Fruit fly (Drosophila melanogaster): Measurements from ENCODE around the gene bif.

The bif gene

DNA sequence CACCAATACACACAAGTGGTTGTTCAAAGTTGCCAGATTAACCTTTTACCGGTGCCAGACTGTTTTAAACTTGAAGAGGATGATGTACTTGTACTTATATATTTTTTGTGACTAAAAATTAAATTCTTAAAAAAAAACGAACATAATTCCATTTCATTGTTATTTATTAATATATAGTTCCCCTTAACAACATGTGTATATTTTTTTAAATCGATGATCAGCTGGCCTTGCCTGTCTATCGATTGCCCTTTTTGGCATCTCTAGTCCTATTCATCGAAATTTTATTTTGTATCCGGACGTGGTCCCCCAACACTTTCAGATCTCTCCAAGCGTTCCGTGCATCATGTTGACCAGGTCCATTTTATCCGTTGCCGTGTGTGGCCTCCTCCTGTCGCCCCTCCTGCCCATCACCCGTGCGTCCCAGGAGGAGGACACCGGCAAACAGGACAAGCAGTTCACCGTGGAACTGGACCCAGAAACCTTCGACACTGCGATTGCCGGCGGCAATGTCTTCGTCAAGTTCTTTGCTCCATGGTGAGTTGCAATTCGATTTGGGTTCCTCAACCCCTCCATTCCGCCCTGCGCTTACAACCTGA is 38.1 kb downstream of the bif start, which contains the start of gene prtp (continued):
- no peak for TF ChIP-seq hkb (optimal IDR thresholded peaks at IDR 0.05)
- TF ChIP-seq hkb (GFP tag; IDR thresholded peaks at IDR 0.05): peak; percentile 50; the same call in 1 of the 2 replicates
- peak; percentile 58 for TF ChIP-seq MESR4 (GFP tag; optimal IDR thresholded peaks at IDR 0.05)
- peak; percentile 15 for TF ChIP-seq CG9797 (GFP tag; optimal IDR thresholded peaks at IDR 0.05)
- peak; percentile 56; the same call in 2 of the 3 replicates for TF ChIP-seq HLH4C (GFP tag; IDR thresholded peaks at IDR 0.05; ENCODE audit: partially characterized antibody)
- no peak for TF ChIP-seq Adf1 (GFP tag; IDR thresholded peaks at IDR 0.05)
- TF ChIP-seq CG3847 (GFP tag; IDR thresholded peaks at IDR 0.05): no peak
- peak; percentile 71 for TF ChIP-seq CG14710 (tag; optimal IDR thresholded peaks at IDR 0.05)
- TF ChIP-seq CG15696 (tag; optimal IDR thresholded peaks at IDR 0.05): no peak
- no peak for TF ChIP-seq ro (GFP tag; IDR thresholded peaks at IDR 0.05)
- TF ChIP-seq Meics (GFP tag; optimal IDR thresholded peaks at IDR 0.05): no peak
- no peak for TF ChIP-seq Tbp (GFP tag; optimal IDR thresholded peaks at IDR 0.05)
- peak; percentile 37 for TF ChIP-seq corto (GFP tag; optimal IDR thresholded peaks at IDR 0.05)
- TF ChIP-seq pho (GFP tag; optimal IDR thresholded peaks at IDR 0.05): no peak
- no peak for TF ChIP-seq maf-S (GFP tag; optimal IDR thresholded peaks at IDR 0.05)
- TF ChIP-seq BtbVII (GFP tag; optimal IDR thresholded peaks at IDR 0.05): no peak
- TF ChIP-seq CG6765 (GFP tag; optimal IDR thresholded peaks at IDR 0.05): no peak
- no peak for TF ChIP-seq CG30020 (tag; optimal IDR thresholded peaks at IDR 0.05)
- peak; percentile 92 for TF ChIP-seq cg (GFP tag; optimal IDR thresholded peaks at IDR 0.05)
- no peak for TF ChIP-seq CG4820 (GFP tag; optimal IDR thresholded peaks at IDR 0.05)
- TF ChIP-seq CG3726 (GFP tag; IDR thresholded peaks at IDR 0.05): no peak
- TF ChIP-seq E2f2 (GFP tag; IDR thresholded peaks at IDR 0.05): peak; percentile 57
- no peak for TF ChIP-seq chif (GFP tag; optimal IDR thresholded peaks at IDR 0.05)
- no peak for TF ChIP-seq mirr (GFP tag; optimal IDR thresholded peaks at IDR 0.05)
- no peak for TF ChIP-seq CG6813 (GFP tag; optimal IDR thresholded peaks at IDR 0.05)
- TF ChIP-seq CG32767 (GFP tag; IDR thresholded peaks at IDR 0.05): peak; percentile 25; the same call in 1 of the 2 replicates
- TF ChIP-seq wdn (GFP tag; IDR thresholded peaks at IDR 0.05): no peak
- no peak for TF ChIP-seq zen (tag; optimal IDR thresholded peaks at IDR 0.05)
- peak; percentile 4 for TF ChIP-seq CG1603 (tag; optimal IDR thresholded peaks at IDR 0.05)
- peak; percentile 43; the same call in 1 of the 2 replicates for TF ChIP-seq Xrp1 (GFP tag; IDR thresholded peaks at IDR 0.05)
- peak; percentile 19; the same call in 1 of the 2 replicates for TF ChIP-seq nerfin-2 (GFP tag; IDR thresholded peaks at IDR 0.05; ENCODE audit: partially characterized antibody)
- no peak for TF ChIP-seq HHEX (GFP tag; optimal IDR thresholded peaks at IDR 0.05)
- TF ChIP-seq Lhr (GFP tag; optimal IDR thresholded peaks at IDR 0.05): peak; percentile 42
- no peak for TF ChIP-seq CG1024 (GFP tag; IDR thresholded peaks at IDR 0.05)
- no peak for TF ChIP-seq gcm (GFP tag; optimal IDR thresholded peaks at IDR 0.05)
- peak; percentile 25 for TF ChIP-seq CG15601 (tag; optimal IDR thresholded peaks at IDR 0.05)
- no peak for TF ChIP-seq CG2199 (GFP tag; IDR thresholded peaks at IDR 0.05)
- peak; percentile 68 for TF ChIP-seq BEAF-32 (GFP tag; optimal IDR thresholded peaks at IDR 0.05)
- TF ChIP-seq dpn (GFP tag; optimal IDR thresholded peaks at IDR 0.05): peak in 1 of 2 experiments; percentile 18
- peak; percentile 24 for TF ChIP-seq nmo (GFP tag; optimal IDR thresholded peaks at IDR 0.05)
- peak; percentile 18 for TF ChIP-seq Sox102F (GFP tag; optimal IDR thresholded peaks at IDR 0.05)
- TF ChIP-seq ken (GFP tag; IDR thresholded peaks at IDR 0.05): peak; percentile 55; the same call in 1 of the 3 replicates
- no peak for TF ChIP-seq Kr (GFP tag; optimal IDR thresholded peaks at IDR 0.05)
- TF ChIP-seq Ssrp (tag; optimal IDR thresholded peaks at IDR 0.05): peak; percentile 5
- TF ChIP-seq Ets97D (GFP tag; optimal IDR thresholded peaks at IDR 0.05): peak; percentile 67
- TF ChIP-seq slp2 (GFP tag; optimal IDR thresholded peaks at IDR 0.05): no peak
- peak; percentile 30 for TF ChIP-seq Fer3 (tag; optimal IDR thresholded peaks at IDR 0.05)
- no peak for TF ChIP-seq Hr51 (GFP tag; optimal IDR thresholded peaks at IDR 0.05)
- TF ChIP-seq sd (tag; optimal IDR thresholded peaks at IDR 0.05): no peak

Measured in whole organism, embryonic.